Worm (Caenorhabditis elegans) whole organism, late embryonic: ENCODE data around the gene ugt-45.

Source experiments
- C08G9.2 ChIP-seq: sonication (generic microtip); optimal IDR thresholded peaks from 2 replicates; lab custom pipeline; 2016; ENCODE audit warnings: mild to moderate bottlenecking, missing genetic modification characterization, moderate library complexity, missing compliant biosample characterization
- F13H6.1 ChIP-seq: sonication (generic microtip); optimal IDR thresholded peaks from 2 replicates; lab custom pipeline; 2016; ENCODE audit warnings: missing genetic modification characterization, missing compliant biosample characterization
- Y22D7AL.16 ChIP-seq: sonication (generic microtip); optimal IDR thresholded peaks from 2 replicates; lab custom pipeline; 2016; ENCODE audit warnings: missing genetic modification characterization, missing compliant biosample characterization
- ama-1 ChIP-seq: fragments of 150-350 bp; optimal IDR thresholded peaks from 2 replicates; lab custom pipeline; 2014
- ceh-14 ChIP-seq: sonication (generic microtip); optimal IDR thresholded peaks from 2 replicates; lab custom pipeline; 2016; ENCODE audit warnings: missing genotype, missing genetic modification characterization, missing compliant biosample characterization
- ceh-18 ChIP-seq: sonication (generic microtip); optimal IDR thresholded peaks from 2 replicates; lab custom pipeline; 2016; ENCODE audit warnings: missing genetic modification characterization, missing compliant biosample characterization
- ceh-2 ChIP-seq: sonication (generic microtip); optimal IDR thresholded peaks from 2 replicates; lab custom pipeline; 2016; ENCODE audit warnings: missing genotype, missing genetic modification characterization, missing compliant biosample characterization
- ceh-22 ChIP-seq: sonication (generic microtip); optimal IDR thresholded peaks from 2 replicates; lab custom pipeline; 2017; ENCODE audit warnings: missing biosample characterization, missing genetic modification characterization
- ceh-24 ChIP-seq: sonication (generic microtip); optimal IDR thresholded peaks from 2 replicates; lab custom pipeline; 2016; ENCODE audit warnings: mild to moderate bottlenecking, missing genetic modification characterization, missing compliant biosample characterization
- ceh-30 ChIP-seq: fragments of 150-350 bp; optimal IDR thresholded peaks from 2 replicates; lab custom pipeline; 2014; ENCODE audit warnings: missing biosample characterization, missing genetic modification characterization
- ceh-34 ChIP-seq: sonication (generic microtip); optimal IDR thresholded peaks from 2 replicates; lab custom pipeline; 2016; ENCODE audit warnings: mild to moderate bottlenecking, missing genetic modification characterization, missing compliant biosample characterization
- ceh-45 ChIP-seq: fragments of 200-800 bp; sonication (Bioruptor generic); IDR thresholded peaks from 2 replicates; pipeline ENCODE4 v1.3.6; 2022; ENCODE audit warnings: missing genetic modification reagents, missing genetic modification characterization, missing compliant biosample characterization
- ceh-6 ChIP-seq: fragments of 200-800 bp; sonication (Bioruptor generic); optimal IDR thresholded peaks from 2 replicates; lab custom pipeline; 2018; ENCODE audit warnings: mild to moderate bottlenecking, missing genetic modification characterization, missing compliant biosample characterization
- che-1 ChIP-seq: sonication (generic microtip); optimal IDR thresholded peaks from 2 replicates; lab custom pipeline; 2016; ENCODE audit warnings: mild to moderate bottlenecking, missing genetic modification characterization, missing compliant biosample characterization
- dmd-4 ChIP-seq: sonication (generic microtip); optimal IDR thresholded peaks from 2 replicates; lab custom pipeline; 2016; ENCODE audit warnings: borderline replicate concordance, missing genetic modification characterization, missing compliant biosample characterization
- elt-2 ChIP-seq: sonication (generic microtip); optimal IDR thresholded peaks from 2 replicates; lab custom pipeline; 2016; ENCODE audit warnings: missing genetic modification reagents, missing genetic modification characterization, missing compliant biosample characterization
- elt-4 ChIP-seq: sonication (generic microtip); optimal IDR thresholded peaks from 2 replicates; lab custom pipeline; 2016; ENCODE audit warnings: missing genetic modification characterization, missing compliant biosample characterization
- ets-4 ChIP-seq: sonication (generic microtip); optimal IDR thresholded peaks from 2 replicates; lab custom pipeline; 2016; ENCODE audit warnings: missing genetic modification characterization, missing compliant biosample characterization
- eyg-1 ChIP-seq: sonication (generic microtip); optimal IDR thresholded peaks from 2 replicates; lab custom pipeline; 2016; ENCODE audit warnings: missing genotype, missing genetic modification characterization, missing compliant biosample characterization
- fax-1 ChIP-seq: sonication (generic microtip); optimal IDR thresholded peaks from 2 replicates; lab custom pipeline; 2016; ENCODE audit warnings: missing genotype, missing genetic modification characterization, missing compliant biosample characterization
- fkh-10 ChIP-seq: fragments of 150-350 bp; optimal IDR thresholded peaks from 2 replicates; lab custom pipeline; 2014; ENCODE audit warnings: missing biosample characterization, missing genetic modification reagents, missing genetic modification characterization
- fkh-6 ChIP-seq: sonication (generic microtip); optimal IDR thresholded peaks from 2 replicates; lab custom pipeline; 2016; ENCODE audit warnings: missing genetic modification characterization, missing compliant biosample characterization
- gmeb-2 ChIP-seq: sonication (generic microtip); optimal IDR thresholded peaks from 2 replicates; lab custom pipeline; 2016; ENCODE audit warnings: missing genetic modification characterization, inconsistent platforms, missing compliant biosample characterization
- hlh-15 ChIP-seq: sonication (generic microtip); optimal IDR thresholded peaks from 2 replicates; lab custom pipeline; 2016; ENCODE audit warnings: missing genetic modification characterization, missing compliant biosample characterization
- hlh-30 ChIP-seq: sonication (generic microtip); optimal IDR thresholded peaks from 2 replicates; lab custom pipeline; 2017; ENCODE audit warnings: antibody characterized with exemption, missing genetic modification characterization, missing compliant biosample characterization; ENCODE audit not compliant: insufficient read depth
- hlh-6 ChIP-seq: sonication (generic microtip); optimal IDR thresholded peaks from 2 replicates; lab custom pipeline; 2016; ENCODE audit warnings: missing genotype, missing genetic modification characterization, missing compliant biosample characterization
- hlh-8 ChIP-seq: sonication (generic microtip); optimal IDR thresholded peaks from 2 replicates; lab custom pipeline; 2016; ENCODE audit warnings: missing genotype, missing genetic modification characterization, missing compliant biosample characterization
- lim-6 ChIP-seq: sonication (generic microtip); optimal IDR thresholded peaks from 2 replicates; lab custom pipeline; 2016; ENCODE audit warnings: missing genetic modification characterization, missing compliant biosample characterization
- lin-11 ChIP-seq: fragments of 200-800 bp; sonication (Bioruptor generic); optimal IDR thresholded peaks from 2 replicates; lab custom pipeline; 2018; ENCODE audit warnings: mild to moderate bottlenecking, missing genetic modification characterization, missing compliant biosample characterization
- madf-2 ChIP-seq: sonication (generic microtip); optimal IDR thresholded peaks from 2 replicates; lab custom pipeline; 2017; ENCODE audit warnings: missing genetic modification characterization, missing compliant biosample characterization
- mec-3 ChIP-seq: sonication (generic microtip); optimal IDR thresholded peaks from 2 replicates; lab custom pipeline; 2016; ENCODE audit warnings: borderline replicate concordance, missing genetic modification characterization, missing compliant biosample characterization
- nhr-232 ChIP-seq: sonication (generic microtip); optimal IDR thresholded peaks from 2 replicates; lab custom pipeline; 2016; ENCODE audit warnings: missing genetic modification characterization, missing compliant biosample characterization
- npax-4 ChIP-seq: sonication (generic microtip); optimal IDR thresholded peaks from 2 replicates; lab custom pipeline; 2016; ENCODE audit warnings: missing genetic modification characterization, missing compliant biosample characterization
- pag-3 ChIP-seq: sonication (generic microtip); optimal IDR thresholded peaks from 2 replicates; lab custom pipeline; 2016; ENCODE audit warnings: missing compliant biosample characterization, missing genetic modification characterization, borderline replicate concordance
- pat-9 ChIP-seq: fragments of 200-800 bp; sonication (Bioruptor generic); optimal IDR thresholded peaks from 2 replicates; lab custom pipeline; 2018; ENCODE audit warnings: mild to moderate bottlenecking, missing genetic modification characterization, moderate library complexity, missing compliant biosample characterization
- pax-1 ChIP-seq: fragments of 150-350 bp; optimal IDR thresholded peaks from 2 replicates; lab custom pipeline; 2014; ENCODE audit warnings: missing biosample characterization, missing genetic modification characterization
- pqm-1 ChIP-seq: sonication (generic microtip); optimal IDR thresholded peaks from 2 replicates; lab custom pipeline; 2016; ENCODE audit warnings: missing genetic modification characterization, missing compliant biosample characterization
- pros-1 ChIP-seq: fragments of 150-350 bp; optimal IDR thresholded peaks from 2 replicates; lab custom pipeline; 2014; ENCODE audit warnings: missing biosample characterization, missing genetic modification reagents, missing genetic modification characterization
- ref-2 ChIP-seq: sonication (generic microtip); optimal IDR thresholded peaks from 2 replicates; lab custom pipeline; 2016; ENCODE audit warnings: missing genetic modification characterization, missing compliant biosample characterization
- sdc-2 ChIP-seq: sonication (generic microtip); optimal IDR thresholded peaks from 2 replicates; lab custom pipeline; 2016; ENCODE audit warnings: missing genotype, missing genetic modification characterization, missing compliant biosample characterization
- sox-2 ChIP-seq: fragments of 200-800 bp; sonication (Bioruptor generic); IDR thresholded peaks from 2 replicates; pipeline ENCODE4 v1.3.6; 2022; ENCODE audit warnings: missing genetic modification reagents, missing genetic modification characterization, missing compliant biosample characterization
- sox-4 ChIP-seq: sonication (generic microtip); optimal IDR thresholded peaks from 2 replicates; lab custom pipeline; 2017; ENCODE audit warnings: mild to moderate bottlenecking, missing genetic modification characterization, inconsistent platforms, missing compliant biosample characterization
- tbx-2 ChIP-seq: sonication (generic microtip); optimal IDR thresholded peaks from 2 replicates; lab custom pipeline; 2016; ENCODE audit warnings: missing genetic modification characterization, missing compliant biosample characterization
- tbx-7 ChIP-seq: sonication (generic microtip); optimal IDR thresholded peaks from 2 replicates; lab custom pipeline; 2016; ENCODE audit warnings: missing genotype, missing genetic modification characterization, missing compliant biosample characterization
- unc-42 ChIP-seq: sonication (generic microtip); optimal IDR thresholded peaks from 2 replicates; lab custom pipeline; 2016; ENCODE audit warnings: missing genotype, missing genetic modification characterization, missing compliant biosample characterization
- unc-55 ChIP-seq: sonication (generic microtip); optimal IDR thresholded peaks from 2 replicates; lab custom pipeline; 2017; ENCODE audit warnings: missing biosample characterization, missing genetic modification reagents, missing genetic modification characterization

The ugt-45 gene

DNA sequence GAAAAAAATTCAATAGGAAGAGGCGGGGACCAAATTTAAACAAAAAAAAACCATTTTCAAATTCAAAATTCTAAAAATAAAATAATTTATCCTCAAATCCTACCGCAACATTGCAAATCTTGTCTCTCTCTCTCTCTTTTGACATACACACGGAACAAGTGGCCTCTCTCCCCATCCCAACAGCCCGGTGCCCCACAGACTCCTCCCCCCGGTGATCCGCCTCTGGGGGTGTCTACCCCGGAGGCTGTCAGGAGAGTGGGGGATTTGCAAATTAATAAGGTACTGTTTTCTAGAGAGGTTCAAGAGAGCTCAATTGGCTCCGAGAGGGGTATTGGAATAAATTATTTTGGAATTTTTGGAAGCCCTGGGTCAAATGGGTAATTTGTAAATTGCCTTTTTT lies 16.8 kb upstream of the ugt-45 start:
- TF ChIP-seq ceh-34 (tag; lab: Kevin White, UChicago): no peak
- TF ChIP-seq che-1 (tag; lab: Kevin White, UChicago): no peak
- no peak for TF ChIP-seq hlh-30 (tag; lab: Kevin White, UChicago)
- TF ChIP-seq ets-4 (tag; lab: Kevin White, UChicago): no peak
- no peak for TF ChIP-seq gmeb-2 (tag; lab: Kevin White, UChicago)
- no peak for TF ChIP-seq pat-9
- no peak for TF ChIP-seq tbx-7 (tag; lab: Kevin White, UChicago)
- no peak for TF ChIP-seq elt-4 (tag; lab: Kevin White, UChicago)
- TF ChIP-seq, all 69 proteins: peak for 0

DNA sequence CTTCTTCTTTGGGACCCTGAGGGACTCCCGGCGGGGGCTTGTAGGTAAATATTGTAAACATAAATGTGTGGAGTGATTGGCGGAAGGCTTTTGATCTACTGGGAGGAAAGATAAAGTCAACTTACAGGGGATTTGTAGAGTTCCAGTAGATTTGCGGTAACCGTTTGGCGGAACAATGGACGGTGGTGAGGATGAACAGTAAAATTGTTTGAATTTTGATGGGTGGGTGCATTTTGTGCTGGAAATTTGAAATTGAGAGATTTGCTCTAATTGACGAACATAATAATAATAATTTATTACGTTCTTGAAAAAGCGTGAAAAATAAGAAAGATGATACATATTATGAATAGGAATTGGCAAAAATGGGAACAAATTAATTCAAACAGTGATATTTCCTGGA lies 15.7 kb upstream of the ugt-45 start, which contains the start of gene vab-2:
TSS of gene vab-2 (minus strand) at position 238 of the 400 bp plus-strand sequence.
- TF ChIP-seq F13H6.1 (no peak), C08G9.2 (tag; lab: Kevin White, UChicago) (no peak), pqm-1 (tag; lab: Kevin White, UChicago) (no peak), ceh-30 (tag; lab: Kevin White, UChicago) (no peak), fkh-6 (no peak), hlh-6 (tag; lab: Kevin White, UChicago) (no peak), tbx-2 (tag; lab: Kevin White, UChicago) (no peak), sox-2 (no peak), ceh-34 (tag; lab: Kevin White, UChicago) (no peak), ceh-45 (no peak), hlh-30 (tag; lab: Kevin White, UChicago) (no peak), pax-1 (tag; lab: Kevin White, UChicago) (no peak), elt-2 (tag; lab: Kevin White, UChicago) (no peak), sdc-2 (tag; lab: Kevin White, UChicago) (no peak)

- TF ChIP-seq mec-3: no peak
- TF ChIP-seq unc-55 (GFP tag; lab: Kevin White, UChicago): peak; percentile 82
- TF ChIP-seq sdc-2 (tag; lab: Kevin White, UChicago): no peak
- TF ChIP-seq npax-4: no peak
- TF ChIP-seq, all 69 proteins: peak for 1
Measured at ce11 chrIV:3765457-3765856, 14.6 kb upstream of the ugt-45 start.

ce11 chrIV:3764012-3764549 lies 13.2 kb upstream of the ugt-45 start:
- TF ChIP-seq ceh-22 (peak; percentile 60), hlh-8 (tag; lab: Kevin White, UChicago) (no peak), ref-2 (tag; lab: Kevin White, UChicago) (peak; percentile 34), fax-1 (tag; lab: Kevin White, UChicago) (no peak), eyg-1 (tag; lab: Kevin White, UChicago) (no peak), ceh-30 (tag; lab: Kevin White, UChicago) (no peak), ceh-6 (GFP tag; lab: Kevin White, UChicago) (no peak), pros-1 (tag; lab: Kevin White, UChicago) (no peak), dmd-4 (no peak), nhr-232 (tag; lab: Kevin White, UChicago) (no peak), F13H6.1 (no peak), che-1 (tag; lab: Kevin White, UChicago) (no peak), gmeb-2 (tag; lab: Kevin White, UChicago) (no peak), fkh-10 (GFP tag; lab: Kevin White, UChicago) (no peak), Y22D7AL.16 (tag; lab: Kevin White, UChicago) (no peak), ama-1 (lab: Kevin White, UChicago) (peak; percentile 43), ceh-14 (tag; lab: Kevin White, UChicago) (no peak), ceh-2 (tag; lab: Kevin White, UChicago) (no peak), ceh-34 (tag; lab: Kevin White, UChicago) (no peak), unc-55 (GFP tag; lab: Kevin White, UChicago) (no peak), ceh-45 (no peak), hlh-6 (tag; lab: Kevin White, UChicago) (no peak), unc-42 (tag; lab: Kevin White, UChicago) (peak; percentile 39), fkh-6 (no peak), ceh-24 (tag; lab: Kevin White, UChicago) (no peak), elt-2 (tag; lab: Kevin White, UChicago) (no peak), ceh-18 (tag; lab: Kevin White, UChicago) (no peak), hlh-15 (tag; lab: Kevin White, UChicago) (no peak), sox-4 (tag; lab: Kevin White, UChicago) (no peak), pag-3 (tag; lab: Kevin White, UChicago) (no peak), madf-2 (tag; lab: Kevin White, UChicago) (no peak), tbx-2 (tag; lab: Kevin White, UChicago) (peak; percentile 69), lim-6 (tag; lab: Kevin White, UChicago) (no peak), lin-11 (tag; lab: Kevin White, UChicago) (no peak)
